Worm (Caenorhabditis elegans): ENCODE results near the gene ZK1127.13.
A peak's percentile ranks its signal among the peaks of the same experiment; 100 is the strongest.
"Not testable (repeated sequence)": the region's sequence is repeated elsewhere in the genome, so short reads cannot be mapped to it uniquely, and the experiment has no call there.

The ZK1127.13 gene

ce11 chrII:7070434-7070833 is 17.3 kb downstream of the ZK1127.13 start:
- TF ChIP-seq pes-1 (GFP tag; IDR thresholded peaks at IDR 0.05) = no peak
- TF ChIP-seq hmbx-1 (tag; optimal IDR thresholded peaks at IDR 0.05) = no peak
- TF ChIP-seq ets-7 (tag; optimal IDR thresholded peaks at IDR 0.05) = no peak
- TF ChIP-seq aly-1 (tag; optimal IDR thresholded peaks at IDR 0.05) = no peak
- no peak for TF ChIP-seq ama-1 (optimal IDR thresholded peaks at IDR 0.05)
- no peak for TF ChIP-seq F13C5.2 (tag; optimal IDR thresholded peaks at IDR 0.05)
- no peak for TF ChIP-seq ceh-36 (tag; optimal IDR thresholded peaks at IDR 0.05)
- no peak for TF ChIP-seq tbx-11 (GFP tag; IDR thresholded peaks at IDR 0.05)
- no peak for TF ChIP-seq tbx-37 (GFP tag; conservative IDR thresholded peaks at IDR 0.05)
- no peak for TF ChIP-seq hmg-4 (GFP tag; optimal IDR thresholded peaks at IDR 0.05)
- no peak for TF ChIP-seq tra-4 (tag; optimal IDR thresholded peaks at IDR 0.05)
- TF ChIP-seq flt-1 (GFP tag; IDR thresholded peaks at IDR 0.05) = no peak
- no peak for TF ChIP-seq ceh-13 (GFP tag; optimal IDR thresholded peaks at IDR 0.05)
- TF ChIP-seq sea-1 (GFP tag; conservative IDR thresholded peaks at IDR 0.05) = no peak
- no peak for TF ChIP-seq scrt-1 (GFP tag; IDR thresholded peaks at IDR 0.05)
- TF ChIP-seq hnd-1 (tag; optimal IDR thresholded peaks at IDR 0.05) = no peak
- TF ChIP-seq B0310.2 (tag; optimal IDR thresholded peaks at IDR 0.05) = no peak

- TF ChIP-seq B0310.2 (tag; optimal IDR thresholded peaks at IDR 0.05) (no peak), sea-1 (GFP tag; conservative IDR thresholded peaks at IDR 0.05) (no peak), hmbx-1 (tag; optimal IDR thresholded peaks at IDR 0.05) (no peak), pes-1 (GFP tag; IDR thresholded peaks at IDR 0.05) (no peak), scrt-1 (GFP tag; IDR thresholded peaks at IDR 0.05) (no peak)
Measured at ce11 chrII:7072315-7072589, 19.2 kb downstream of the ZK1127.13 start, which contains the start of gene kars-1. kars-1 (minus strand) TSS chrII:7072415.

ce11 chrII:7072590-7073536 is 19.8 kb downstream of the ZK1127.13 start:
- TF ChIP-seq F13C5.2 (tag; optimal IDR thresholded peaks at IDR 0.05) = no peak
- TF ChIP-seq tbx-37 (GFP tag; conservative IDR thresholded peaks at IDR 0.05) = 0 out of 2 replicates have a peak, but pooled peaks have one; percentile 19
- TF ChIP-seq tra-4 (tag; optimal IDR thresholded peaks at IDR 0.05) = no peak
- peak; percentile 5 for TF ChIP-seq hnd-1 (tag; optimal IDR thresholded peaks at IDR 0.05)
- TF ChIP-seq ceh-13 (GFP tag; optimal IDR thresholded peaks at IDR 0.05) = peak; percentile 5
- peak; percentile 18 for TF ChIP-seq ets-7 (tag; optimal IDR thresholded peaks at IDR 0.05)

- TF ChIP-seq aly-1 (tag; optimal IDR thresholded peaks at IDR 0.05) (no peak), tra-4 (tag; optimal IDR thresholded peaks at IDR 0.05) (no peak), ceh-36 (tag; optimal IDR thresholded peaks at IDR 0.05) (no peak)
Measured at ce11 chrII:7073537-7073913, 20.4 kb downstream of the ZK1127.13 start, which contains the start of gene kat-1. kat-1 (plus strand) TSS chrII:7073814.

- TF ChIP-seq aly-1 (tag; optimal IDR thresholded peaks at IDR 0.05) (no peak), hnd-1 (tag; optimal IDR thresholded peaks at IDR 0.05) (no peak), tra-4 (tag; optimal IDR thresholded peaks at IDR 0.05) (no peak), sea-1 (GFP tag; conservative IDR thresholded peaks at IDR 0.05) (no peak), ets-7 (tag; optimal IDR thresholded peaks at IDR 0.05) (no peak), F13C5.2 (tag; optimal IDR thresholded peaks at IDR 0.05) (no peak), ceh-13 (GFP tag; optimal IDR thresholded peaks at IDR 0.05) (no peak), ama-1 (optimal IDR thresholded peaks at IDR 0.05) (no peak), flt-1 (GFP tag; IDR thresholded peaks at IDR 0.05) (no peak), pes-1 (GFP tag; IDR thresholded peaks at IDR 0.05) (no peak), hmg-4 (GFP tag; optimal IDR thresholded peaks at IDR 0.05) (no peak)
Measured at ce11 chrII:7075564-7076228, 22.6 kb downstream of the ZK1127.13 start, which contains the start of gene T02G5.7. T02G5.7 (plus strand) TSS chrII:7075614.

DNA sequence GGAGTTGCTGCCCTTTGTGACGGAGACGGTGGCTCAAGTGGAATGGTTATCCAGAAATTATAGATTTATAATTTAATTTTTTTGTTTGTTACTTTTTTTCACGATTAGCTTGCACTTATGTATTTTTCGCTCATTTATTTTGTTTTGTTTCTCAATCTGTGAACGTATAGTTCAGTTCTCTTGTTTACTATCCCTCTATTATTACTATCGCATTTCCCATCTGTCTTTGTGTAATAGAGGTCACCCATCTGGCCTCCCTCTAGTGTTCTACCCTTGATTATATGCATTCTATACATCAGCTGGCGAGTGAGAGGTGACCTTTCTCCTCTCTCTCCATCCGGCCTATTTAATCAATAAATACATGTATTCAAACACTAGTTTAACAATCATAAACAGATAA is 30.9 kb downstream of the ZK1127.13 start, which contains the start of the genes T02G5.14 and T02G5.15:
T02G5.14 (plus strand) TSS at position 301 of the 400 bp plus-strand sequence.
T02G5.15 (plus strand) TSS at position 301 of the 400 bp plus-strand sequence.
- TF ChIP-seq B0310.2 (tag; optimal IDR thresholded peaks at IDR 0.05); ama-1 (optimal IDR thresholded peaks at IDR 0.05); ceh-13 (GFP tag; optimal IDR thresholded peaks at IDR 0.05): not testable (repeated sequence)

DNA sequence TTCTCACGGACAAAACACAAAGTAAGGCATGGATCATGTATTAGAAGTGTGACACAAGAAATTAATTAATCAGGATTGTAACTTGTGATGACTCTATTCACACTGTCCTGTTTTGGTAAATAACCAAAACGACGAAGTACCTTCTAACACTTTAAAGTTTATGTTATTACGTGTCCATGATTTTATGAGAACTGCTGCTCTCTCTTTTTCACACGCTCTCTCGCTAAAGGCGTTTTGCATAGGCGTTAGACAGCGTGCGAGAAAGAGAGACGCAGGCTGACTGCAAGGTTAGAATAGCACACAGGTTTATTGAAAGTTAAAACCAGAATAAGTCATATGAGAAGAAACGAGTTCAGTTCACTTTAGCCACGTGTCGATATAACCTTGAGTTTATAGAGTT is 37.0 kb downstream of the ZK1127.13 start:
- TF ChIP-seq scrt-1 (GFP tag; IDR thresholded peaks at IDR 0.05) (no peak), tbx-37 (GFP tag; conservative IDR thresholded peaks at IDR 0.05) (no peak), sea-1 (GFP tag; conservative IDR thresholded peaks at IDR 0.05) (no peak), hmbx-1 (tag; optimal IDR thresholded peaks at IDR 0.05) (no peak), B0310.2 (tag; optimal IDR thresholded peaks at IDR 0.05) (no peak), ets-7 (tag; optimal IDR thresholded peaks at IDR 0.05) (no peak), ceh-13 (GFP tag; optimal IDR thresholded peaks at IDR 0.05) (no peak), ama-1 (optimal IDR thresholded peaks at IDR 0.05) (no peak), hmg-4 (GFP tag; optimal IDR thresholded peaks at IDR 0.05) (no peak)

- TF ChIP-seq B0310.2 (tag; optimal IDR thresholded peaks at IDR 0.05) (no peak), tbx-37 (GFP tag; conservative IDR thresholded peaks at IDR 0.05) (no peak), ets-7 (tag; optimal IDR thresholded peaks at IDR 0.05) (no peak), ceh-13 (GFP tag; optimal IDR thresholded peaks at IDR 0.05) (no peak), ama-1 (optimal IDR thresholded peaks at IDR 0.05) (no peak), F13C5.2 (tag; optimal IDR thresholded peaks at IDR 0.05) (no peak), hmg-4 (GFP tag; optimal IDR thresholded peaks at IDR 0.05) (peak; percentile 44), tbx-11 (GFP tag; IDR thresholded peaks at IDR 0.05) (no peak; the same call in 1 of the 2 replicates), pes-1 (GFP tag; IDR thresholded peaks at IDR 0.05) (0 out of 2 replicates have a peak, but pooled peaks have one; percentile 4), sea-1 (GFP tag; conservative IDR thresholded peaks at IDR 0.05) (no peak), hnd-1 (tag; optimal IDR thresholded peaks at IDR 0.05) (no peak)
Measured at ce11 chrII:7090852-7091251, 37.8 kb downstream of the ZK1127.13 start.

Measured in whole organism, early embryonic.